Fruit fly (Drosophila melanogaster) whole organism, pupa: Measurements from ENCODE around the gene CG15625.

Source experiments
- CG12605 ChIP-seq: fragments of 200-800 bp; sonication (Bioruptor generic); IDR thresholded peaks from 2 replicates; pipeline ENCODE4 v1.3.6; 2022; ENCODE audit warnings: missing biosample characterization, missing genetic modification characterization
- CG14655 ChIP-seq: fragments of 200-800 bp; sonication (Bioruptor generic); optimal IDR thresholded peaks from 3 replicates; lab custom pipeline; 2017; ENCODE audit warnings: mild to moderate bottlenecking, missing biosample characterization, missing genetic modification reagents, missing genetic modification characterization
- CG15710 ChIP-seq: fragments of 200-800 bp; sonication (Bioruptor generic); optimal IDR thresholded peaks from 2 replicates; lab custom pipeline; 2018; ENCODE audit warnings: missing biosample characterization, mild to moderate bottlenecking, missing genetic modification characterization, moderate library complexity
- CG17806 ChIP-seq: fragments of 200-800 bp; sonication (Bioruptor generic); optimal IDR thresholded peaks from 2 replicates; lab custom pipeline; 2018; ENCODE audit warnings: missing biosample characterization, mild to moderate bottlenecking, missing genetic modification characterization, moderate library complexity
- CG9948 ChIP-seq: fragments of 200-800 bp; sonication (Bioruptor generic); optimal IDR thresholded peaks from 2 replicates; lab custom pipeline; 2018; ENCODE audit warnings: missing biosample characterization, mild to moderate bottlenecking, missing genetic modification characterization, moderate library complexity
- EcR ChIP-seq: fragments of 200-800 bp; sonication (Bioruptor generic); optimal IDR thresholded peaks from 3 replicates; lab custom pipeline; 2019; ENCODE audit warnings: missing biosample characterization, missing genetic modification characterization, mild to moderate bottlenecking, moderate library complexity, missing genetic modification reagents
- Ets98B ChIP-seq: fragments of 200-800 bp; sonication (Bioruptor generic); IDR thresholded peaks from 2 replicates; pipeline ENCODE4 v1.3.6; 2022; ENCODE audit warnings: missing biosample characterization, missing genetic modification characterization
- Snoo ChIP-seq: fragments of 200-800 bp; sonication (Bioruptor generic); optimal IDR thresholded peaks from 3 replicates; lab custom pipeline; 2017; ENCODE audit warnings: missing biosample characterization, mild to moderate bottlenecking, missing genetic modification characterization, inconsistent platforms
- fd96Ca ChIP-seq: fragments of 200-800 bp; sonication (Bioruptor generic); IDR thresholded peaks from 3 replicates; pipeline ENCODE4 v1.3.6; 2022; ENCODE audit warnings: missing biosample characterization, missing genetic modification characterization

DNA sequence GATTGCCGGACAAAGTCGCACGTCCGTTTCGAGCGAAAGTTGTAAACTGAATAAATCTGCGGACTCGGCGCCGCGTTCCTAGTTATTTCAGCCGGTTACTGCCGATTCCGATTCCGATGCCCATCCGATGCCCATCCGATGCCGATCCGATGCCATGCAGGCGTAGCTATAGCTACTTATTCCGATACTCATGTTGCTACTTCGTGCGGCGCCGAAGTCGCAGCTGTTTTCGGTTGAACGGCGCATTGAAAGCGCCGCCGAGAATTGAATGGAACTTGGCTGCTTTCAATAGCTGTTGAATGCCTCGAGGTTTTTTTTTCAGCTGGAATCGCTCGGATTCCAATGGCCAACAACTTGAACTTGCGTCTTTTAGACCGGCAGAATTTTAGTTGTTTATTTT is 38.5 kb downstream of the CG15625 start:
- TF ChIP-seq EcR (GFP tag; lab: Kevin White, UChicago) (no peak), fd96Ca (GFP tag; lab: Robert Waterston, UW) (no peak), CG9948 (no peak), Snoo (tag; lab: Kevin White, UChicago) (no peak), Ets98B (GFP tag; lab: Robert Waterston, UW) (no peak), CG12605 (GFP tag; lab: Robert Waterston, UW) (peak; percentile 28; the same call in 1 of the 2 replicates), CG17806 (tag; lab: Kevin White, UChicago) (no peak), CG15710 (no peak), CG14655 (GFP tag; lab: Kevin White, UChicago) (no peak)
